Worm (Caenorhabditis elegans): ENCODE results near the gene Y39B6A.69.

The Y39B6A.69 gene

DNA sequence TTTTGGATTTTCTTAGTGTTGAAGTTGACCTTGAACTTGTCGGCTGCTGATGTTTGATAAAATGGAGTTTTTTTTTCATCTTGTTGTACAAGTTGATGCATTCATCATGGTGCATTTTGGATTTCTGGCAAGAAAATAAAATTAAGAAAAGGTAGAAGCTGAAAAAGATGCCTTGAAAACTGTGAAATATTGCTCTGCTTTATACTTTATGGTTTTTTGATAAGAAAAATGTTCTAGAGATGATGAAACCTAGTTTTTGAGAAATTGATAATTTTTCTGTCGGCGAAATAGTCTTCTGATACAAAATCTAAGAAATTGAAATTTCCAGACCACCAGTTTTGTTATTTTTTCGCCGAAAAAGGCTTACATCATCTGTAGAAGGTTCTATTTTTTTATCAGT is at the start of gene Y39B6A.69:
Gene Y39B6A.69, minus strand, starts transcription at position 101 of the 400 bp plus-strand sequence.
- no peak for TF ChIP-seq skn-1 (tag; optimal IDR thresholded peaks at IDR 0.05)
- TF ChIP-seq ceh-90 (tag; optimal IDR thresholded peaks at IDR 0.05), result no peak
- TF ChIP-seq nhr-28 (tag; optimal IDR thresholded peaks at IDR 0.05), result no peak
- no peak for TF ChIP-seq nhr-90 (tag; optimal IDR thresholded peaks at IDR 0.05; ENCODE audit: poor library complexity)
- no peak for TF ChIP-seq pqm-1 (tag; optimal IDR thresholded peaks at IDR 0.05)
- no peak for TF ChIP-seq lin-39 (tag; optimal IDR thresholded peaks at IDR 0.05)
- no peak for TF ChIP-seq sptf-1 (tag; optimal IDR thresholded peaks at IDR 0.05)
- no peak for TF ChIP-seq aly-2 (tag; optimal IDR thresholded peaks at IDR 0.05)
- TF ChIP-seq fkh-8 (tag; optimal IDR thresholded peaks at IDR 0.05), result no peak
- no peak for TF ChIP-seq fkh-10 (GFP tag; optimal IDR thresholded peaks at IDR 0.05)
- TF ChIP-seq tlp-1 (tag; optimal IDR thresholded peaks at IDR 0.05), result no peak
- no peak for TF ChIP-seq unc-86 (tag; optimal IDR thresholded peaks at IDR 0.05)
- TF ChIP-seq ceh-82 (tag; optimal IDR thresholded peaks at IDR 0.05), result no peak
- TF ChIP-seq nhr-12 (tag; optimal IDR thresholded peaks at IDR 0.05), result no peak
- TF ChIP-seq C34B4.2 (tag; optimal IDR thresholded peaks at IDR 0.05), result no peak
- TF ChIP-seq unc-130 (tag; optimal IDR thresholded peaks at IDR 0.05), result no peak

DNA sequence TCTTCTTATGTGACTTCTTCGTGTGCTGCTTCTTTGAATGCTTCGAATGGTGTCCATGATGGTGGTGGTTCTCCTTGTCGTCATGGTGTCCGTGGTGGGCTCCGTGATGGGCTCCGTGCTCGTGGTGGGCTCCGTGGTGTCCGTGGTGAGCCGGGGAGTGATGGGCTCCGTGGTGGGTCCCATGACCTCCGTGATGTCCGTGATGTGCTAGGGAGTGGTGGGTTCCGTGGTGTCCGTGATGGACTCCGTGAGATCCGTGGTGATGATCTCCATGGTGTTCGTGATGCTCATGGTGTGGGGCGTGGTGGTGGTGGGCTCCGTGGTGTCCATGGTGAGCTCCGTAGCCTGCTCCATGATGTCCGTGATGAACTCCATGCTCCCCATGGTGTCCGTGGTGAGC is 49.0 kb upstream of the Y39B6A.69 start:
- TF ChIP-seq C04F5.9 (tag; optimal IDR thresholded peaks at IDR 0.05), result no peak
- no peak for TF ChIP-seq efl-1 (optimal IDR thresholded peaks at IDR 0.05)
- TF ChIP-seq efl-1 (GFP tag; optimal IDR thresholded peaks at IDR 0.05 in 1 of 2), result peak in 1 of 2 experiments; percentile 65

DNA sequence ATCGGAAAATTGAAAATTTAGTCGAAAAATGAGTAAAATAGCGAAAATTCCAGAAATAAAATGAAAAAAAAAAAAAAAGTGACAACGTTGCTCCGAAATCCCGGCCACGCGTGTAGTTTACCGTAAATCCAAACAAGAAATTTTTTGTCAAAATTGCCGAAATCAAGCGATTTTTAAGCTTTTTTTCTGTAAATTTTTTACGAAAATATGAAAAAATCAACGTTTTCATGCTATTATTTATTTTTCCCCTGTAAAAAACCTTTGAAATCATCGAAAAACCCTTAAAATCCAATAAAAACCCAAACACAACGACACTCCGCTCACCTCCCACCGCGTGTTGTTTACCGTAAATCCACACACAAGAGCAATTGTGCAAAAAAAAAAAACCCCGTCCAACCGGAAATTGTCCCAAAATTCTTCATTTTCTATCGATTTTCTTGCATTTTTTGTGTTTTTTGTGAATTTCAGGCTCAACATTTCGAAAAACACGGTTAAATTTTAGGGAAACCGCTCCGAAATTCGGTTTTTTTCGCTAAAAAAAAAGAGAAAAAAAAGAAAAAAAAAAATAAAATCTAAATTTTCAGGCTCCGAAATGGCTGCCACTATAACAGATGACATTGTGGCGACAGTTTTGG is 37.9 kb upstream of the Y39B6A.69 start, which contains the start of the genes Y39B6A.3 and pph-5:
Gene Y39B6A.3, minus strand, starts transcription at position 51 of the 635 bp plus-strand sequence.
Gene pph-5, plus strand, starts transcription at position 585 of the 635 bp plus-strand sequence.
- TF ChIP-seq nhr-19 (GFP tag; conservative IDR thresholded peaks at IDR 0.05), result peak; percentile 66
- peak; percentile 81 for TF ChIP-seq nhr-47 (tag; optimal IDR thresholded peaks at IDR 0.05)
- TF ChIP-seq swsn-7 (tag; optimal IDR thresholded peaks at IDR 0.05), result peak; percentile 56
- TF ChIP-seq nhr-85 (tag), result peak; percentile 63
- TF ChIP-seq ceh-88 (GFP tag; IDR thresholded peaks at IDR 0.05), result no peak
- peak; percentile 70 for TF ChIP-seq xbp-1 (tag; optimal IDR thresholded peaks at IDR 0.05)
- peak; percentile 1 for TF ChIP-seq F16B12.6 (tag; optimal IDR thresholded peaks at IDR 0.05)
- TF ChIP-seq ztf-4 (tag; optimal IDR thresholded peaks at IDR 0.05), result no peak
- peak; percentile 59 for TF ChIP-seq irx-1 (tag; optimal IDR thresholded peaks at IDR 0.05)
- TF ChIP-seq lsy-2 (tag; optimal IDR thresholded peaks at IDR 0.05), result peak; percentile 42 to 73
- TF ChIP-seq zip-4 (GFP tag; optimal IDR thresholded peaks at IDR 0.05), result no peak
- TF ChIP-seq snpc-4 (tag; optimal IDR thresholded peaks at IDR 0.05), result peak; percentile 46
- TF ChIP-seq fkh-8 (tag; optimal IDR thresholded peaks at IDR 0.05), result peak; percentile 65
- peak; percentile 36 to 52 (median 36) for TF ChIP-seq dpl-1 (GFP tag; optimal IDR thresholded peaks at IDR 0.05)
- peak; percentile 23 for TF ChIP-seq lin-39 (tag; optimal IDR thresholded peaks at IDR 0.05)
- TF ChIP-seq efl-3 (GFP tag; optimal IDR thresholded peaks at IDR 0.05), result no peak
- peak; percentile 7 for TF ChIP-seq hpl-2 (GFP tag; optimal IDR thresholded peaks at IDR 0.05)
- TF ChIP-seq sup-37 (GFP tag; optimal IDR thresholded peaks at IDR 0.05), result no peak
- TF ChIP-seq aha-1 (tag; optimal IDR thresholded peaks at IDR 0.05), result no peak
- peak; percentile 18 for TF ChIP-seq C16A3.4 (tag; optimal IDR thresholded peaks at IDR 0.05)
- TF ChIP-seq sptf-1 (tag; optimal IDR thresholded peaks at IDR 0.05), result no peak
- peak; percentile 21 for TF ChIP-seq aly-2 (tag; optimal IDR thresholded peaks at IDR 0.05)
- peak; percentile 48 for TF ChIP-seq unc-86 (tag; optimal IDR thresholded peaks at IDR 0.05)
- TF ChIP-seq lin-35 (GFP tag; optimal IDR thresholded peaks at IDR 0.05), result peak; percentile 49 to 53
- TF ChIP-seq tbx-2 (tag; optimal IDR thresholded peaks at IDR 0.05), result peak; percentile 61
- peak; percentile 21 for TF ChIP-seq blmp-1 (tag; optimal IDR thresholded peaks at IDR 0.05)
- peak; percentile 44 for TF ChIP-seq lin-15B (tag; optimal IDR thresholded peaks at IDR 0.05)
- TF ChIP-seq lir-3 (tag; optimal IDR thresholded peaks at IDR 0.05; ENCODE audit: poor library complexity), result no peak
- TF ChIP-seq skn-1 (tag; optimal IDR thresholded peaks at IDR 0.05), result peak; percentile 9
- peak in 1 of 3 experiments; percentile 28 for TF ChIP-seq ceh-82 (tag; optimal IDR thresholded peaks at IDR 0.05)
- TF ChIP-seq mdl-1 (tag; optimal IDR thresholded peaks at IDR 0.05), result no peak
- no peak for TF ChIP-seq nhr-28 (tag; optimal IDR thresholded peaks at IDR 0.05)
- peak; percentile 38 for TF ChIP-seq pax-3 (tag; optimal IDR thresholded peaks at IDR 0.05)
- TF ChIP-seq nhr-77 (tag; optimal IDR thresholded peaks at IDR 0.05), result peak; percentile 49
- TF ChIP-seq isw-1 (GFP tag; IDR thresholded peaks at IDR 0.05), result peak; percentile 61
- TF ChIP-seq efl-1 (optimal IDR thresholded peaks at IDR 0.05), result peak; percentile 30 to 52
- peak; percentile 26 to 88 for TF ChIP-seq efl-1 (GFP tag; optimal IDR thresholded peaks at IDR 0.05 in 1 of 2)
- TF ChIP-seq snu-23 (GFP tag; optimal IDR thresholded peaks at IDR 0.05), result peak; percentile 78
- TF ChIP-seq ama-1 (optimal IDR thresholded peaks at IDR 0.05), result no peak
- peak; percentile 44 for TF ChIP-seq mep-1 (tag; optimal IDR thresholded peaks at IDR 0.05)

All from whole organism, L1 larva.